Comparison of ENCODE assay signal across 2 fruit fly cellular contexts in the genomic region with DNA sequence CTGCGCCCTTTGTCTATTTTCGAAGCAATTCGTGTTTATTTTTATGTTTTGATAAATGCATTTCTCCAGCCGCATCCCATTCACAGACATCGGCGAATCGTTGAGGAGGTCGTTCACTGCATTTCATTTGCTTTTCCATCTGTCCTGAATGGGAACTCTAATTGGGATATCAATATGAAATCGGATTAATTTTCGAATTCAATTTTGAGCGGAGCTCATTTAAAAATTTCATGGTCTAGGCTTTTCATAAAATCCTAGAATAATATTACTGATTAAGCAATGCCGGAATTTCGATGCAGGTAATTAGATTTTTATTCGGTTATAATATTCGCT.
TF ChIP-seq lines count a peak whose summit lies in the region.

No protein-coding gene starts in this region.

- TF ChIP-seq CTCF in whole organism, embryonic (GFP tag; optimal IDR thresholded peaks at IDR 0.05; lab: Kevin White, UChicago) = no peak

TF ChIP-seq in whole organism, embryonic, 481 proteins besides CTCF, POLR2A, EP300 and RAD21:
- TF ChIP-seq luna (GFP tag; optimal IDR thresholded peaks at IDR 0.05; lab: Kevin White, UChicago) (no peak), Doc2 (GFP tag; IDR thresholded peaks at IDR 0.05; lab: Robert Waterston, UW) (no peak), twi (tag; optimal IDR thresholded peaks at IDR 0.05; lab: Kevin White, UChicago) (peak; percentile 5), CG4404 (GFP tag; IDR thresholded peaks at IDR 0.05; lab: Robert Waterston, UW) (no peak), disco-r (GFP tag; optimal IDR thresholded peaks at IDR 0.05; lab: Kevin White, UChicago) (no peak), tll (GFP tag; optimal IDR thresholded peaks at IDR 0.05; lab: Kevin White, UChicago) (no peak), CG8944 (GFP tag; optimal IDR thresholded peaks at IDR 0.05; lab: Kevin White, UChicago) (no peak), CG10431 (GFP tag; optimal IDR thresholded peaks at IDR 0.05; lab: Kevin White, UChicago) (no peak), ind (GFP tag; optimal IDR thresholded peaks at IDR 0.05; lab: Kevin White, UChicago) (no peak), hbn (GFP tag; IDR thresholded peaks at IDR 0.05; lab: Robert Waterston, UW; ENCODE audit: partially characterized antibody) (no peak), sens (GFP tag; lab: Kevin White, UChicago) (peak; percentile 70), insv (GFP tag; optimal IDR thresholded peaks at IDR 0.05; lab: Kevin White, UChicago) (peak in 1 of 2 experiments; percentile 89), Dll (GFP tag; IDR thresholded peaks at IDR 0.05; lab: Robert Waterston, UW; ENCODE audit: partially characterized antibody) (no peak), dmrt99B (tag; optimal IDR thresholded peaks at IDR 0.05; lab: Kevin White, UChicago) (no peak), CG1529 (GFP tag; optimal IDR thresholded peaks at IDR 0.05; lab: Kevin White, UChicago) (peak; percentile 48), repo (GFP tag; optimal IDR thresholded peaks at IDR 0.05; lab: Kevin White, UChicago) (no peak)

TF ChIP-seq in whole organism, prepupa, 60 proteins besides CTCF, POLR2A, EP300 and RAD21:
- TF ChIP-seq CG31627 (GFP tag; optimal IDR thresholded peaks at IDR 0.05; lab: Kevin White, UChicago) (no peak), Sox14 (GFP tag; optimal IDR thresholded peaks at IDR 0.05; lab: Kevin White, UChicago) (no peak), Eip78C (GFP tag; lab: Kevin White, UChicago) (peak; percentile 35)
